Worm (Caenorhabditis elegans): ENCODE data around the gene C25G6.1.

The C25G6.1 gene

ce11 chrX:1249738-1250137 lies 21.0 kb upstream of the C25G6.1 start, which contains the start of gene C25G6.4:
TSS of gene C25G6.4 (minus strand) at chrX:1249838.
- no peak for TF ChIP-seq ref-1 (GFP tag; conservative IDR thresholded peaks at IDR 0.05)
- TF ChIP-seq ztf-29 (GFP tag; IDR thresholded peaks at IDR 0.05), result no peak

- TF ChIP-seq ref-1 (GFP tag; conservative IDR thresholded peaks at IDR 0.05) (no peak), tab-1 (GFP tag; IDR thresholded peaks at IDR 0.05) (no peak), med-1 (GFP tag; optimal IDR thresholded peaks at IDR 0.05; ENCODE audit: insufficient read depth) (no peak), T22C8.4 (GFP tag; IDR thresholded peaks at IDR 0.05) (no peak), ztf-23 (GFP tag; IDR thresholded peaks at IDR 0.05) (no peak), cog-1 (tag; optimal IDR thresholded peaks at IDR 0.05) (no peak), klf-2 (GFP tag; conservative IDR thresholded peaks at IDR 0.05) (no peak), flt-1 (GFP tag; IDR thresholded peaks at IDR 0.05) (no peak), ztf-29 (GFP tag; IDR thresholded peaks at IDR 0.05) (no peak)
These were observed 15.2 kb upstream of the C25G6.1 start, which contains the start of gene npr-11 for ce11 chrX:1255547-1255946. TSS of gene npr-11 (minus strand) at chrX:1255647.

- TF ChIP-seq cog-1 (tag; optimal IDR thresholded peaks at IDR 0.05), result no peak
- no peak for TF ChIP-seq ztf-29 (GFP tag; IDR thresholded peaks at IDR 0.05)
- no peak for TF ChIP-seq med-1 (GFP tag; optimal IDR thresholded peaks at IDR 0.05; ENCODE audit: insufficient read depth)
- no peak for TF ChIP-seq ref-1 (GFP tag; conservative IDR thresholded peaks at IDR 0.05)
- no peak for TF ChIP-seq klf-2 (GFP tag; conservative IDR thresholded peaks at IDR 0.05)
- no peak for TF ChIP-seq tab-1 (GFP tag; IDR thresholded peaks at IDR 0.05)
- no peak for TF ChIP-seq flt-1 (GFP tag; IDR thresholded peaks at IDR 0.05)
- no peak for TF ChIP-seq T22C8.4 (GFP tag; IDR thresholded peaks at IDR 0.05)
- no peak for TF ChIP-seq ztf-23 (GFP tag; IDR thresholded peaks at IDR 0.05)
These were observed 13.0 kb upstream of the C25G6.1 start for ce11 chrX:1257668-1258067.

ce11 chrX:1265336-1265735 lies 5.4 kb upstream of the C25G6.1 start:
- TF ChIP-seq T22C8.4 (GFP tag; IDR thresholded peaks at IDR 0.05), result no peak
- no peak for TF ChIP-seq klf-2 (GFP tag; conservative IDR thresholded peaks at IDR 0.05)
- TF ChIP-seq flt-1 (GFP tag; IDR thresholded peaks at IDR 0.05), result no peak
- TF ChIP-seq ref-1 (GFP tag; conservative IDR thresholded peaks at IDR 0.05), result no peak
- no peak for TF ChIP-seq cog-1 (tag; optimal IDR thresholded peaks at IDR 0.05)
- TF ChIP-seq med-1 (GFP tag; optimal IDR thresholded peaks at IDR 0.05; ENCODE audit: insufficient read depth), result no peak
- TF ChIP-seq ztf-23 (GFP tag; IDR thresholded peaks at IDR 0.05), result no peak
- no peak for TF ChIP-seq ztf-29 (GFP tag; IDR thresholded peaks at IDR 0.05)
- no peak for TF ChIP-seq tab-1 (GFP tag; IDR thresholded peaks at IDR 0.05)

ce11 chrX:1272539-1272938 lies 1.8 kb downstream of the C25G6.1 start, which contains the start of gene C52B11.5:
TSS of gene C52B11.5 (plus strand) at chrX:1272788.
- TF ChIP-seq med-1 (GFP tag; optimal IDR thresholded peaks at IDR 0.05; ENCODE audit: insufficient read depth) (no peak), tab-1 (GFP tag; IDR thresholded peaks at IDR 0.05) (no peak), klf-2 (GFP tag; conservative IDR thresholded peaks at IDR 0.05) (no peak), ztf-23 (GFP tag; IDR thresholded peaks at IDR 0.05) (no peak), ztf-29 (GFP tag; IDR thresholded peaks at IDR 0.05) (no peak)

- TF ChIP-seq med-1 (GFP tag; optimal IDR thresholded peaks at IDR 0.05; ENCODE audit: insufficient read depth) (no peak), klf-2 (GFP tag; conservative IDR thresholded peaks at IDR 0.05) (no peak), ztf-29 (GFP tag; IDR thresholded peaks at IDR 0.05) (no peak), ztf-23 (GFP tag; IDR thresholded peaks at IDR 0.05) (no peak), T22C8.4 (GFP tag; IDR thresholded peaks at IDR 0.05) (no peak), cog-1 (tag; optimal IDR thresholded peaks at IDR 0.05) (no peak), ref-1 (GFP tag; conservative IDR thresholded peaks at IDR 0.05) (no peak), tab-1 (GFP tag; IDR thresholded peaks at IDR 0.05) (no peak), flt-1 (GFP tag; IDR thresholded peaks at IDR 0.05) (no peak)
These were observed 22.2 kb downstream of the C25G6.1 start for ce11 chrX:1292894-1293293.

ce11 chrX:1293471-1293870 lies 22.8 kb downstream of the C25G6.1 start:
- TF ChIP-seq ztf-29 (GFP tag; IDR thresholded peaks at IDR 0.05), result no peak
- TF ChIP-seq cog-1 (tag; optimal IDR thresholded peaks at IDR 0.05), result no peak
- no peak for TF ChIP-seq klf-2 (GFP tag; conservative IDR thresholded peaks at IDR 0.05)
- no peak for TF ChIP-seq ztf-23 (GFP tag; IDR thresholded peaks at IDR 0.05)
- TF ChIP-seq ref-1 (GFP tag; conservative IDR thresholded peaks at IDR 0.05), result no peak
- no peak for TF ChIP-seq med-1 (GFP tag; optimal IDR thresholded peaks at IDR 0.05; ENCODE audit: insufficient read depth)

- TF ChIP-seq cog-1 (tag; optimal IDR thresholded peaks at IDR 0.05) (no peak), flt-1 (GFP tag; IDR thresholded peaks at IDR 0.05) (no peak), ztf-29 (GFP tag; IDR thresholded peaks at IDR 0.05) (no peak), ref-1 (GFP tag; conservative IDR thresholded peaks at IDR 0.05) (no peak), ztf-23 (GFP tag; IDR thresholded peaks at IDR 0.05) (no peak), T22C8.4 (GFP tag; IDR thresholded peaks at IDR 0.05) (no peak)
These were observed 24.1 kb downstream of the C25G6.1 start, which contains the start of gene dop-4 for ce11 chrX:1294607-1295303. TSS of gene dop-4 (plus strand) at chrX:1295253.

ce11 chrX:1295713-1296112 lies 25.0 kb downstream of the C25G6.1 start:
- TF ChIP-seq ref-1 (GFP tag; conservative IDR thresholded peaks at IDR 0.05), result no peak
- TF ChIP-seq flt-1 (GFP tag; IDR thresholded peaks at IDR 0.05), result no peak
- TF ChIP-seq T22C8.4 (GFP tag; IDR thresholded peaks at IDR 0.05), result no peak
- no peak for TF ChIP-seq med-1 (GFP tag; optimal IDR thresholded peaks at IDR 0.05; ENCODE audit: insufficient read depth)
- TF ChIP-seq cog-1 (tag; optimal IDR thresholded peaks at IDR 0.05), result no peak
- TF ChIP-seq ztf-23 (GFP tag; IDR thresholded peaks at IDR 0.05), result no peak
- TF ChIP-seq ztf-29 (GFP tag; IDR thresholded peaks at IDR 0.05), result no peak
- no peak for TF ChIP-seq tab-1 (GFP tag; IDR thresholded peaks at IDR 0.05)
- TF ChIP-seq klf-2 (GFP tag; conservative IDR thresholded peaks at IDR 0.05), result no peak

ce11 chrX:1299849-1300248 lies 29.2 kb downstream of the C25G6.1 start, which contains the start of gene inso-1:
TSS of gene inso-1 (plus strand) at chrX:1300149.
- TF ChIP-seq klf-2 (GFP tag; conservative IDR thresholded peaks at IDR 0.05) (no peak), med-1 (GFP tag; optimal IDR thresholded peaks at IDR 0.05; ENCODE audit: insufficient read depth) (no peak), ref-1 (GFP tag; conservative IDR thresholded peaks at IDR 0.05) (no peak), ztf-23 (GFP tag; IDR thresholded peaks at IDR 0.05) (no peak), ztf-29 (GFP tag; IDR thresholded peaks at IDR 0.05) (no peak), tab-1 (GFP tag; IDR thresholded peaks at IDR 0.05) (no peak), T22C8.4 (GFP tag; IDR thresholded peaks at IDR 0.05) (no peak), flt-1 (GFP tag; IDR thresholded peaks at IDR 0.05) (no peak), cog-1 (tag; optimal IDR thresholded peaks at IDR 0.05) (no peak)
